Fruit fly (Drosophila melanogaster): Measurements from ENCODE around the gene CG10616.

Gene CG10616

dm6 chr3L:12471471-12471978 is at the start of gene CG10616:
TSS of gene CG10616 (plus strand) at chr3L:12471728.
- no peak for TF ChIP-seq CG8301 (tag; optimal IDR thresholded peaks at IDR 0.05)
- TF ChIP-seq CG17806 (tag; optimal IDR thresholded peaks at IDR 0.05), result no peak
- TF ChIP-seq Pif1B (GFP tag; optimal IDR thresholded peaks at IDR 0.05), result no peak
- no peak for TF ChIP-seq CG14655 (GFP tag; optimal IDR thresholded peaks at IDR 0.05)
- no peak for TF ChIP-seq CG10348 (GFP tag; IDR thresholded peaks at IDR 0.05)
- no peak for TF ChIP-seq gl (tag; optimal IDR thresholded peaks at IDR 0.05)

DNA sequence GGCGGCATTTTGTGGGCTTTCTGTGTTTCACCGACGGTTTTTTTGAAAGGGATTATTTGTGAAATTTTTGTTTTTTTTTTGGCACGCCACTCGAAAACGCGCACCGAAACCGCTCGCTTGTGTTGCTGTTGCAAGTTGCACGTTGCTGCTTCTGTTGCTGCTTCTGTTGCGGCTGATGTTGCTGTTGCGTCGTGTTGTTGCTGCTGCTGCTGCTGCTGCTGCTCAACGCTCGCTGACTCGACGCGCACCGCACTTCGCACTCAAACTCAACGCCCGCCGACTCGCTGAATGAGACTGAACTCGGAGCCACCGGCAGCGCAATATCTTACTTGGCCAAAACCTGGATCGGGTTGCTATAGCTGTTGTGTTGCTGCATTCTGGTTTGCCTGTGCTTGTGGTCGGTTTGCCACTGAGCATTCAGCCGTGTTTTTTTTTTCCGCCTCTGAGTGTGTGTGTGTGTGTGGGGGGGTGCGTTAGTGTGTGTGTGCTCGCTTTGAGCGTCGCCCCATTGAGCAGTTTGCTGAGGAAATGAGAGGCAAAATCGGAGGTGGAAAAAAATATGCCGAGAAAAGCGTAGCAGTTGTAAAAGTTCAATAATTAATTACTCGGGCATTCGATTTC is 39.0 kb upstream of the CG10616 start, which contains the start of gene toe:
TSS of gene toe (minus strand) at position 277 of the 621 bp plus-strand sequence.
- no peak for TF ChIP-seq CG15710 (tag; optimal IDR thresholded peaks at IDR 0.05)
- no peak for TF ChIP-seq CG13204 (GFP tag; optimal IDR thresholded peaks at IDR 0.05)
- TF ChIP-seq D1 (tag; optimal IDR thresholded peaks at IDR 0.05), result no peak
- no peak for TF ChIP-seq Pif1B (GFP tag; optimal IDR thresholded peaks at IDR 0.05)
- TF ChIP-seq CG8301 (tag; optimal IDR thresholded peaks at IDR 0.05), result no peak
- no peak for TF ChIP-seq CG10348 (GFP tag; IDR thresholded peaks at IDR 0.05)
- TF ChIP-seq CG14655 (GFP tag; optimal IDR thresholded peaks at IDR 0.05), result no peak
- TF ChIP-seq gl (tag; optimal IDR thresholded peaks at IDR 0.05), result no peak
- no peak for TF ChIP-seq CG32121 (GFP tag; IDR thresholded peaks at IDR 0.05)
- no peak for TF ChIP-seq fd96Ca (GFP tag; IDR thresholded peaks at IDR 0.05)
- TF ChIP-seq CG12605 (GFP tag; IDR thresholded peaks at IDR 0.05), result no peak
- TF ChIP-seq Snoo (tag; optimal IDR thresholded peaks at IDR 0.05), result no peak
- TF ChIP-seq rn (GFP tag; IDR thresholded peaks at IDR 0.05), result no peak
- TF ChIP-seq CG8159 (tag; optimal IDR thresholded peaks at IDR 0.05), result no peak
- TF ChIP-seq CG34367 (tag; optimal IDR thresholded peaks at IDR 0.05), result no peak
- no peak for TF ChIP-seq CG4496 (GFP tag; IDR thresholded peaks at IDR 0.05)

DNA sequence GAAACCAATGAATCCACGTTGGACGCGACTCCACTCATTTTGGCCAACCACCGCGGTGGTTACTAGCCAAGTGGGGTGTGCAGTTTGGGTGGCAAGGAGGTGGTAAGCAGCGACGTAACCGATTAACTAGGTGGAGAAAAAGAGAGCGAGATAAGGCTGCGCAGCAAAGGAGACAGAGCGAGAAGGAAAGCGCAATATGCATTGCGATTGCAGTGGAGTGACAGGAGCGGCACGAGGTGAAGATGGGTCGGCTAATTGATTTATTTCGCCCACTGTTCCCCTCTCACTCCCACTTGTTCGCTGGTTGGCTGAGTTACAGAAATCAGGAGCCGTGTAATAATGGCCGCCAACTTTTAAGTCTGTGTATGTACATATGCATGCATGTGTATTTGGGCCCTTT is 37.8 kb upstream of the CG10616 start:
- TF ChIP-seq Pif1B (GFP tag; optimal IDR thresholded peaks at IDR 0.05) (no peak), fd96Ca (GFP tag; IDR thresholded peaks at IDR 0.05) (0 out of 3 replicates have a peak, but pooled peaks have one; percentile 31)

- TF ChIP-seq CG13204 (GFP tag; optimal IDR thresholded peaks at IDR 0.05), result no peak
- no peak for TF ChIP-seq CG8301 (tag; optimal IDR thresholded peaks at IDR 0.05)
- TF ChIP-seq Pif1B (GFP tag; optimal IDR thresholded peaks at IDR 0.05), result no peak
- TF ChIP-seq CG17806 (tag; optimal IDR thresholded peaks at IDR 0.05), result no peak
- no peak for TF ChIP-seq D1 (tag; optimal IDR thresholded peaks at IDR 0.05)
- TF ChIP-seq Ets98B (GFP tag; IDR thresholded peaks at IDR 0.05), result no peak
- no peak for TF ChIP-seq EcR (GFP tag; optimal IDR thresholded peaks at IDR 0.05)
- TF ChIP-seq fd96Ca (GFP tag; IDR thresholded peaks at IDR 0.05), result no peak
- TF ChIP-seq gl (tag; optimal IDR thresholded peaks at IDR 0.05), result no peak
- TF ChIP-seq Pif1A (GFP tag; optimal IDR thresholded peaks at IDR 0.05), result no peak
These were observed 37.1 kb upstream of the CG10616 start for dm6 chr3L:12434432-12434831.

dm6 chr3L:12442593-12442992 is 28.9 kb upstream of the CG10616 start:
- TF ChIP-seq CG34367 (tag; optimal IDR thresholded peaks at IDR 0.05) (peak; percentile 53), CG4496 (GFP tag; IDR thresholded peaks at IDR 0.05) (peak; percentile 10; the same call in 1 of the 3 replicates), EcR (GFP tag; optimal IDR thresholded peaks at IDR 0.05) (peak; percentile 13), gl (tag; optimal IDR thresholded peaks at IDR 0.05) (no peak), CG15710 (tag; optimal IDR thresholded peaks at IDR 0.05) (peak; percentile 74), CG13204 (GFP tag; optimal IDR thresholded peaks at IDR 0.05) (peak; percentile 43), Snoo (tag; optimal IDR thresholded peaks at IDR 0.05) (peak; percentile 56), Pif1A (GFP tag; optimal IDR thresholded peaks at IDR 0.05) (peak; percentile 50), CG17806 (tag; optimal IDR thresholded peaks at IDR 0.05) (peak; percentile 63), CG8159 (tag; optimal IDR thresholded peaks at IDR 0.05) (peak; percentile 82), CG14655 (GFP tag; optimal IDR thresholded peaks at IDR 0.05) (peak; percentile 65), CG8301 (tag; optimal IDR thresholded peaks at IDR 0.05) (peak; percentile 54), D1 (tag; optimal IDR thresholded peaks at IDR 0.05) (no peak), CG10348 (GFP tag; IDR thresholded peaks at IDR 0.05) (no peak), Pif1B (GFP tag; optimal IDR thresholded peaks at IDR 0.05) (peak; percentile 57), CG9948 (tag; optimal IDR thresholded peaks at IDR 0.05) (peak; percentile 37), rn (GFP tag; IDR thresholded peaks at IDR 0.05) (no peak)

DNA sequence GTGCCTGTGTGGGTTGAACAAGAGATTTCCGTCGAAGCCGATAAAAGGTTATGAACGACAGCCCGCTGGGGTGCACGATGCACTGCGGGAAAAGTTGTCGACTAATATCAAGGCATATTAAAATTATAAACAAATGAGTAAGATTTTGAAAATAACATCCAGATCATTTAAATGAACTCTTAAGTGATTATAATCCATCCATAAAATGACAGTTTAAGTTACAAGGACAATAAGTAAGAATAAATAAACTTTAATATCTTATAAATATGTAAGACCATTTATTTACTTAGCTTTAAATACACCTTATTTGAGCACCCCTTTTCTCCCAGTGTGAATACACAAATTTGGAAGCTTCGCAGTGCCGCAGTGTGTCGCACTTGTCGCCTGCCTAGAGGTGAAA is 27.5 kb upstream of the CG10616 start:
- TF ChIP-seq CG8159 (tag; optimal IDR thresholded peaks at IDR 0.05) (peak; percentile 36), CG13204 (GFP tag; optimal IDR thresholded peaks at IDR 0.05) (no peak)

DNA sequence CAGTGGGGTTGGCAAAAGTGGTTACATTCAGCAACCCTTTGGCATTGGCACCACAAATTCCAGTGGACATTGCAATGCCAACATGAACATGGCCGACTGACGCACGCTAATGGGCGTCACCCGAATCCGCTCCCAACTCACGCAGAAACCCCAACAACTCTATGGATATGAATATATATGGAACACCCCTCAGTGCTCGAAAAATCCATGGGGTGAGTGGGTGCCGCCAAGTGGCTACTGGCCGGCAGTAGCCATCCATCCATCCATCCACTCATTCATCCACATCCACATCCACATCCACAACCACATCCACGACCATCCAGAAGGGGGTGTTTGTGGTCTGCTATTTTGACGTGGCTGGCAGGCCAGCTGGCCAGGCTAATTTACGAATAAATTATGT is 24.4 kb upstream of the CG10616 start:
- TF ChIP-seq CG12605 (GFP tag; IDR thresholded peaks at IDR 0.05) (no peak), CG34367 (tag; optimal IDR thresholded peaks at IDR 0.05) (no peak), Pif1B (GFP tag; optimal IDR thresholded peaks at IDR 0.05) (no peak), CG13204 (GFP tag; optimal IDR thresholded peaks at IDR 0.05) (no peak), CG8159 (tag; optimal IDR thresholded peaks at IDR 0.05) (no peak), CG9948 (tag; optimal IDR thresholded peaks at IDR 0.05) (no peak), CG4496 (GFP tag; IDR thresholded peaks at IDR 0.05) (no peak), fd96Ca (GFP tag; IDR thresholded peaks at IDR 0.05) (no peak), Pif1A (GFP tag; optimal IDR thresholded peaks at IDR 0.05) (no peak), CG10348 (GFP tag; IDR thresholded peaks at IDR 0.05) (no peak), Ets98B (GFP tag; IDR thresholded peaks at IDR 0.05) (no peak), CG32121 (GFP tag; IDR thresholded peaks at IDR 0.05) (no peak), gl (tag; optimal IDR thresholded peaks at IDR 0.05) (no peak)
